Fruit fly (Drosophila melanogaster): Measurements from ENCODE around the gene js.

The js gene

DNA sequence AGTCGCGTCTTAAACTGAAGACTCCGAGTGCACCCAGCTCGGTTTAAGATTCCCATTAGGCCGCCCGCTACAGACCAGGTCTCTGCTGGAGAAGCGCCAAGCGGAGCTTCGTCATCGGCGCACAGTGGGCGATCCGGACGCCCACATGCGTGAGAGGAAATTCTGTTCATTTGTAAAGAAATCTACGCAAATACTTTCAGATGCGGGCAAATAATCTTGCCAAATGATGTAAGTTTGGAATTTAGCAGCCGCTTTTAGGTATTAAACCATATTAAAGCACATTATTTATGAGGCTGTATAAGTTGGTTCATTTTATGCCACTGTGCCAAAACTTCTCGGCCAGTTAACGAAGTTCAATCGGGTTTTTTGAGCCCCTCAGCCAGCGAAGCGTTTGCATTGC, at the start of gene js:
Gene js, minus strand, starts transcription at position 19 of the 400 bp plus-strand sequence.
- no peak for TF ChIP-seq CG17801 (GFP tag; optimal IDR thresholded peaks at IDR 0.05; ENCODE audit: partially characterized antibody)

DNA sequence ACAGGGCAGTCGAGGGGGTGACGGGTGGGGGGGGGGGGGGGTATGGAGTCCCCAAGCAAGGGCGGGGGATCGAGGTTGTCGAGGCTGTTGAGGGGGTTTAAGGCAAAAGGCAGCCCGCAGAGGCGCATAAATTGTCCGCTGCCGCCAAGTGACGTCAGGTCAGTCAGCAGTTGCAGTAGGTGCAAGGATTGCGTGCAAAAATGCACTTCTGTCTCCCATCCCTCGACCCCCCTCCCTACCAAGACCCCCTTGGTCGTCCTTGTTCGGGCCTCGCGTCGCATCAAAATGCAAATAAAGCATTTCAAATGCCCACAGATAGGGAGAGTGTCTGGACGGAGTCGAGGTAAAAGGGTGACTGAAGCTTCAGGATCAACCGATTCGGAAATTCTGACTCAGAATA, 48.4 kb upstream of the js start:
- no peak for TF ChIP-seq CG17801 (GFP tag; optimal IDR thresholded peaks at IDR 0.05; ENCODE audit: partially characterized antibody)

DNA sequence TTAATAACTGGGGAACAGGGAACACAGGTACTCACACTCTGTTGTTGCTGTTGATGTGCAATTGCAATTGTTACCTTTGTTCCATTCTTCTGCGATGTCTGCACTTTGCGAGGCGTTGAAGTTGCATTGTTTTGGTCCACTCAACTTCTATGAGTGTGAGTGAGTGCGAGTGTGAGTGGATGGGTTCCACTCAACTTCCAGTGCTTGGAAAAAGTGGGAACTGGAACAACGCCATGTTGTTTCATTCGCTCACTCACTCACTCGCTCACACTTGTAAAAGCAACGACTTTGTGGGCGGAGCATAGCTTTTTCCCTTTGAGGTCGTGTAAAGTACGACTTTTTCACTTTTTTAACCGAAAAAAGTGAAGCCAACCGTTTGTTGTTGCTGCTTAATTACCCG, 45.6 kb upstream of the js start:
- TF ChIP-seq CG17801 (GFP tag; optimal IDR thresholded peaks at IDR 0.05; ENCODE audit: partially characterized antibody) = no peak

DNA sequence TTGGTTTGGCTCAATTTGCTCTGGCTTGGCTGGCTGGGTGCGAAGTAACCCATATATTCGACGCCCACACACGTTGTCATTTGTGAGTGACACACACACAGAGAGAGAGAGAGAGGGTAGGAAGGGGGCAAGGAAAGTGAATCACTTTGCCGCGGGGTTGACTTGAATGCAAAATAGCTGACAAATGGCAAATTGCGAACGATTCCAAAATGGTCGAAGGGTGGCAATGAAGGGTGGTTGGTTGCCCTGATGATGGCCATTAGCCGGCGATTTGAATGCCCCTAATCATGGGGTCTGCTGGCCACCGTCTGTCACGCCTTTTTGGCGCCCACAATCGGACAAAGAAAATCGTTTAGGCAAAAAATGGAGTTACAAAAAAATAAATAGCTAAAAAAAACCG, 42.6 kb upstream of the js start:
- no peak for TF ChIP-seq CG17801 (GFP tag; optimal IDR thresholded peaks at IDR 0.05; ENCODE audit: partially characterized antibody)

DNA sequence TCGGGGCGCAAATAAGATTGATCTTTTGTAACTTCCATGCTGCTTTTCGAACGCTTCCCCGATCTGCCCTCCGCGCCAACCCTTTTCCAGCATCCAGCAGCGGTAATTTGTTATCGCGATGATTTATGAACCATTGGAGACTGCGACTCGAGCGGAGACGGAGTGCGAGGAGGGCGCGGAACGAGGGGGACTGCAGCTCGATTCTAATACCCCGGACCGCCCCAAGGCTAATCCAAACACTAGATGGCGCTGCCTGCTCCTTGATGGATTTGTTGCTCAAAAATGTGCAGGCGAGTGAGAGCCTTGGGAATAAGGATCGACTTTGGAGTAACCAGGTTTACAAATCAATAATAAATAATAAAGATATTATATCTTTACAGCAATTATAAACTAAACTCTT, 40.3 kb upstream of the js start:
- TF ChIP-seq CG17801 (GFP tag; optimal IDR thresholded peaks at IDR 0.05; ENCODE audit: partially characterized antibody) = no peak

DNA sequence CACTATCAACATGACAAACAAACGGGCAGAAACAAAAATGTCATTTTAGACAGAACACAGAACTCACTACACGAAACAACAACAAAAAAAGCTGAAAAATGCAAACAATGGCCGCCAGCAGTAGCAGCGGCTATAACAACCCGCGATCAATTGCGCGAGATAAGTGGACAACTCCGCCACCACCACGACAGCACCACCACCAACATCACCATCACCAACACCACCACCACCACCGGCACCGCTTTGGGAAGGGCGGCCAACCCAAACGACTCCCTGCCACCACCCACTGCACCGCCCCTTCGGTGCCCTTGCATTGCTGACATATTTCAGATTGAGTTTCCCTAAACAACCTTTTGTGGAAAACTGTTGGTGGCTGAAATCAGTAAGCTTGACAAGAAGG, 38.5 kb upstream of the js start:
- TF ChIP-seq CG17801 (GFP tag; optimal IDR thresholded peaks at IDR 0.05; ENCODE audit: partially characterized antibody) = no peak

DNA sequence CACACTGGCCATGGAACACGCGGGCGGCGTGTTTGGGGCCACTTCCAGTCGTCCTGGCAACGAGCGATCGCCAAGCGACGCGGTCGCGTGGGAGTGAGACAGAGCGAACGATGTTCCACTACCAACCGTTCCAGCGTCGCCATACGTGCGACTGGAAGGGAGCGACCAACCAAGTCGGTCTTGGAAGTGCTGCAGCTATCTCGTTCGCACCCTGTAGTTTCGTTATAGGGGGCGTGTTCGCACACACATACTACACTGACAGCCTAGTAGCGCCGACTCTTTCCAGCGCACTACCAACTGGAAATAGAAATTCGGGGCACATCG, 35.6 kb upstream of the js start:
- TF ChIP-seq CG17801 (GFP tag; optimal IDR thresholded peaks at IDR 0.05; ENCODE audit: partially characterized antibody) = no peak

DNA sequence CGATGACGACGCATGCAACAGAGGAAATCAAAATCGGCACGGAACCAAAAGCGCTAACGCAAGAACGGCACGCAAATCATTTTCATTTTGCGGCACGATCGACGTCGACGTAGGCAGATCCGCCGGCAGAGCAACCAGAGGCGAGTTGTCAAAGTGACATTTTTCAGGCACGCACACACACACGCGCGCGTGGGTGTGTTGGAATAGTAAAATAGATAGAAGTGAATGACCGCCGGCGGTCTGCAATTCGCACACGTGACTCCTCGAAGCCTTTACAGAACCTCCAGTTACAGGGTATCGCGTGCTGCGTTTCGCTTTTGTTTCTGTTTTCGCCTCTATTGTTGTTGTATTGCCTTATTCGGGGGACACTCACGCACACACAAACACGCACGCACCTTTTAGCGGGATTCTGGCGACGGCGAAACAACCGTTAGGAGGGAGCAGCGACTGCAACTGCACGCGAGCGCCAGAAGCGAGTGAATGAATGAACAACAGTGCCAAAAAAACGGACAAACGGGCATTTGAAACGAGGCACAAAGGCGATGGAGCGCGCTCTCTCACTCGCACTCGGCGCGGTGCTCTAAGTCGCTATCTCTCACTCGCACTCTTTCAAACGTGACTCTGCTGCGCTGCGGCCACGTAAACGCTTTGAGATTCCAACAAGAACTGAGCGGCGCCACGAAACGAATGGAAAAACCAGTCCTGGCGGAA, 35.1 kb upstream of the js start, which contains the start of gene ss:
Gene ss, minus strand, starts transcription at position 668 of the 711 bp plus-strand sequence.
- TF ChIP-seq CG17801 (GFP tag; optimal IDR thresholded peaks at IDR 0.05; ENCODE audit: partially characterized antibody) = no peak

DNA sequence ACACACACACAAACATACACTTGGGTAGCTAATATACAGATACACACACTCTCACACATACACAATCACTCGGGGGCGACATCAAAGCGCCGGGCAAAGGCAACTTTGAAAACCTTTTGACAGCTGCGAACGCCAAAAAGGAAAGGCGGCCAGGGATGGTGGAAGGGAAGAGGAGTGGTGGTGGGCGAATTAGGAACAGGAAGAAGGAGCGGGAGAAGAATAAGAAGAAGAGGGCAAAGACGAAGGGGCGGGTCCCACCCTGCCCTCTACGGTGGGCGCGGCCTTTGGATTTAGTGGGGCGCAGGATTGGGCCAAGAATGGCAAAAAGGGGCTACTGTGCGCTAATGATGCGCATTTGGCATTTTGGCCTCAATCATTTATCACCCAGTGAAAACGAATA, 28.5 kb upstream of the js start:
- no peak for TF ChIP-seq CG17801 (GFP tag; optimal IDR thresholded peaks at IDR 0.05; ENCODE audit: partially characterized antibody)

DNA sequence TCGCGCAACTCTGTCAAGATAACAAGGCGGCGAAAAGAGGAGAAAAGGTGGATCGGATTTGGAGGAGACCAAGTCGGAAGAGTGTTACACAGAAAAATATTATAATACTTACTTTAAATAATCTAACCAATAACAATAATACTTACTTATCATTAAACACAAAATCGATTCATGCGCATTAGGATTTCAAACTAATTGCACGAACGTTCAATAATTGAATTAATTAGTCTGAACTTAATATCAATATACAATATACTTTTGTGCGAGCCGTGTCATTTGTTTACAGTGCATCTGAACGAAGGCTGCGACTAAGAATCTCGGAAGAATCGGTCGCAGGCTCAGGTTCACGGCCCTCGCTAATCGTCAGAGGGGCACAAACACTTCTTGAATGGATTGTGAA, 27.3 kb upstream of the js start:
- no peak for TF ChIP-seq CG17801 (GFP tag; optimal IDR thresholded peaks at IDR 0.05; ENCODE audit: partially characterized antibody)

DNA sequence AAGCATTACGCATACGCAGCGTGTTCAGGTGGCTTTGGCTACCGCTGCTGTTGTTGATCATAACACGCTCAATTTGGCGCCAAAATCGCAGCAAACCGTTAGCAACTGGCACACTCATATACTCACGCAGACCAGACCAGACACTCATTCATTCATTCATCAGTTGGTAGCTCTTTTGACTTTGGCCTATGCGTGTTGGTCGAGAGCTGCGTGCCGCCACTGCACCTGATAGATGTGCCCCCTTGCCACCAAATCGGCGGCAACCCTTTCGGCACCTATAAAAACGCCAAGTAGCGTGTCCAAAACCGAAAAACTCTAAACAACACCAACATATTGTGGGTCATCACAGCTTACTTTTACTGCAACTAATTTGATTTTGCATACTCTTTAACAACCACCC, 26.4 kb upstream of the js start:
- TF ChIP-seq CG17801 (GFP tag; optimal IDR thresholded peaks at IDR 0.05; ENCODE audit: partially characterized antibody) = no peak

DNA sequence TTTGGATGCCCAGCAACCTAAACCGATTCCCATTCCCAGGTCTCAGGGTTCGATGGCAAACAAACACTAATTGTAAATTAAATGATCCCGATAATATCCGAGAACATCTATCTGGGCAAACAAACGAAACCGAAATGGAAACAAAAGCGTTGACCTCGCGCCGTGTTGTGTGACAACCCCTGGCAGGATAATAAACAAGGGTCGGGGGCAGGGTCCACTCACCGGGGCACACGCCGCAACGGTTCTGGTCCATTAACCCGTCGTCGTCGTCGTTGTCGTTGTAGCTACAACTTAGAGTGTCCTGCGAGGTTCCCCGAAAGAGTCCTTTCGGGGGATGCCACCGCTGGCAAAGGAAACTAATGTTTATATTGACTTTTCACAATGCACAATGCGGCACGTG, 21.0 kb upstream of the js start:
- TF ChIP-seq CG17801 (GFP tag; optimal IDR thresholded peaks at IDR 0.05; ENCODE audit: partially characterized antibody) = no peak

DNA sequence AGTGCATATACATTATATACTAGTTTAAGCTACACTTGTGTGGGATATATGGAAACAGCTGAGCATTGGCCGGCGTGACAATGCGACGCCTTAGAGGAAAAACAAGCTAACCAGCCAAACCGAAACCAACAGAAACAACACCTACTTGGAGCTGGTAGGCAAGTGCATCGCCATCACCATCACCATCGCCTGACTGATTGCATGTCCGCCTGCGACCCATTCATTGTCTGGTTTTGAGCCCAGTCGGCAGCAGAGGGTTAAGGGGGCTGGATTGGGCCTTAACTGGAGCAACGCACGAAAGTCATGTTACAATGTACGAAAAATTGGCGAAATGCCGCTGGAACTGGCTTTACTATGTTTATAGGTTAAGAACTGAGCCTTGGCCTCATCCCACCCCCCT, 18.9 kb upstream of the js start:
- no peak for TF ChIP-seq CG17801 (GFP tag; optimal IDR thresholded peaks at IDR 0.05; ENCODE audit: partially characterized antibody)

DNA sequence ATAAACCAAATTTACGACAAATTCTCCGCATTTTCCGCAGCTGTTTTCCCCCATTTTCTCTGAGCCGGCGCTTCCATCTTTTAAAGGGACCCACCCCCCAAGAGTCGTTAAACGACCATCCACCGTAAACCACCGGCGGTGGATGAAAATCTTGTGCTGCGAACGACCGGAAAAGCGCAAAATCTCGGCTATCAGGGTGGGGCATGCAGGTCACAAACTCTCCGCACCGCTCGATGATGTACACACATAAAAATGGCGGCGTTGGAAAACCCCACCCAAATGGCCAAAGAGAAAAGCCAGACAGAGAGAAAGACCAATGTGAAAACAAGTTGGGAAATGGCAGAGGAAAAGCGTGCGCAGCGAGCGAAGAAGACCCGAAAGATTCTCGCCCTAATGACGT, 17.5 kb upstream of the js start:
- TF ChIP-seq CG17801 (GFP tag; optimal IDR thresholded peaks at IDR 0.05; ENCODE audit: partially characterized antibody) = no peak

DNA sequence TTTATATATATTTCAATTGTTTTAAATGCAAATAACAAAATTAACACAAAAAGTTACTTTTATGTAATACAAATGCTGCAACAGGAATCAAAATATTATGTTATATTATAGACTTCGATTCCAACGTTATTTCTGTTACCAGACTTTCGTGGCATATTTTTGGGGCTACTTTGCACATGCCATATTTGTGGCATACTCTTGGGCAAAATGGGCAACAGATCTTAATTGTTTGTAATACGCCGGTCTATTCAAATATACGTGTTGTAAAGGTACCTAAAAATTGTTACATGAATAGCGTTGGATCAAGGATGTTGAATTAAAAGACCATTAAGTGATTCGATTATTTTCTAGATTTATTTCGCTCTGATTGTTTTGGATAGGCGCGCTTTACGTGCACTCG, 6.0 kb upstream of the js start:
- TF ChIP-seq CG17801 (GFP tag; optimal IDR thresholded peaks at IDR 0.05; ENCODE audit: partially characterized antibody) = no peak

DNA sequence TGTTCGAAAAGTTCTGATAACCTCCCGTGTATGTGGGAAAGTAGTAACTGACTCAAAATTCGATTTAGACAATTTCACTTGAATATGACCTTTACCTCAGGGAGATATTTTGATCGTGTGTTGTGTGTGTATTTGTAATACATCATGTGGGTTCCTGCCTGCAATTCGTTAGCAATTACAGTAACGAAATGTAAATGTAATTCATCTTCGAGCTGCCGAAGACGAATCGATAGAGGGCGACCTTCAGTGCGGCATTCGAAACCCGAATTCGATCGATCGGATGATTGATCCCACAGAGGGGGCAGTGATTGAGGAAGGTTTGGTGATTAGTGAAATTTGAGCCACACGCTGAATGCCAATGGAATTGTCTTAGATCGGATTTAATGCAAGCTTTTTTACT, 2.3 kb upstream of the js start, which contains the start of gene CG10317:
Gene CG10317, minus strand, starts transcription at position 101 of the 400 bp plus-strand sequence.
- TF ChIP-seq CG17801 (GFP tag; optimal IDR thresholded peaks at IDR 0.05; ENCODE audit: partially characterized antibody) = no peak

DNA sequence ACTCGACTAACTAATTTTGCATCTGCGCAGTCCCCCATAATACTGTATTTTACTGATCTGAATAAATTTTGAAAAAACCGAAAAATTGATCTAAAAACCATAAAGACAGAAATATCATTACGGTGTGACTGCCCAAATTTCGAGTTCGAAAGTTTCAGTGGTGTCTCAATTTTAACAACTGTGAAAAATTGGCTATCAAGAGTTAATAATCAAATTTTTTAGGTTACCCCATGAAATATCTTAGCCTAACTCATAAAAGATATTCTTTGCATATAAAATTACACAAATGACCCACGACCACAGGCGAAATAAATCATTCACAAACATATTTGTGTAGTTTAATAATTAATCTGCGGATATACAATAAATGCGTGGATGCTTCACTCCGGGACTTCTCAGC, 8.1 kb downstream of the js start, which contains the start of gene CG42446:
Gene CG42446, minus strand, starts transcription at position 101 of the 400 bp plus-strand sequence.
- no peak for TF ChIP-seq CG17801 (GFP tag; optimal IDR thresholded peaks at IDR 0.05; ENCODE audit: partially characterized antibody)

All from ovary, adult (tissue).